Worm (Caenorhabditis elegans) whole organism, early embryonic: ENCODE results near the gene W08F4.1.

ENCODE experiments used
- aly-1 ChIP-seq: sonication (generic microtip); optimal IDR thresholded peaks from 2 replicates; lab custom pipeline; 2016; ENCODE audit warnings: missing genetic modification characterization, missing compliant biosample characterization
- ama-1 ChIP-seq: fragments of 150-350 bp; optimal IDR thresholded peaks from 2 replicates; lab custom pipeline; 2014
- ceh-36 ChIP-seq: sonication (generic microtip); optimal IDR thresholded peaks from 2 replicates; lab custom pipeline; 2016; ENCODE audit warnings: missing genetic modification characterization, inconsistent platforms, missing compliant biosample characterization
- flt-1 ChIP-seq: fragments of 200-800 bp; sonication (Bioruptor generic); IDR thresholded peaks from 2 replicates; pipeline ENCODE4 v1.3.6; 2022; ENCODE audit warnings: missing genetic modification characterization, missing compliant biosample characterization
- hmg-4 ChIP-seq: fragments of 200-800 bp; sonication (Bioruptor generic); optimal IDR thresholded peaks from 2 replicates; lab custom pipeline; 2018; ENCODE audit warnings: mild to moderate bottlenecking, missing genetic modification characterization, missing compliant biosample characterization
- hnd-1 ChIP-seq: sonication (generic microtip); optimal IDR thresholded peaks from 2 replicates; lab custom pipeline; 2016; ENCODE audit warnings: missing genetic modification characterization, missing compliant biosample characterization
- scrt-1 ChIP-seq: fragments of 200-800 bp; sonication (Bioruptor generic); IDR thresholded peaks from 2 replicates; pipeline ENCODE4 v1.3.6; 2022; ENCODE audit warnings: missing genetic modification characterization, missing compliant biosample characterization
- sea-1 ChIP-seq: fragments of 200-800 bp; sonication (Bioruptor generic); conservative IDR thresholded peaks from 2 replicates; pipeline ENCODE4 v1.3.6; 2022; ENCODE audit warnings: missing genetic modification characterization, missing compliant biosample characterization
- tbx-11 ChIP-seq: fragments of 200-800 bp; sonication (Bioruptor generic); IDR thresholded peaks from 2 replicates; pipeline ENCODE4 v1.3.6; 2022; ENCODE audit warnings: missing genetic modification characterization, missing compliant biosample characterization
- tra-4 ChIP-seq: sonication (generic microtip); optimal IDR thresholded peaks from 2 replicates; lab custom pipeline; 2017; ENCODE audit warnings: missing genetic modification characterization, missing compliant biosample characterization

DNA sequence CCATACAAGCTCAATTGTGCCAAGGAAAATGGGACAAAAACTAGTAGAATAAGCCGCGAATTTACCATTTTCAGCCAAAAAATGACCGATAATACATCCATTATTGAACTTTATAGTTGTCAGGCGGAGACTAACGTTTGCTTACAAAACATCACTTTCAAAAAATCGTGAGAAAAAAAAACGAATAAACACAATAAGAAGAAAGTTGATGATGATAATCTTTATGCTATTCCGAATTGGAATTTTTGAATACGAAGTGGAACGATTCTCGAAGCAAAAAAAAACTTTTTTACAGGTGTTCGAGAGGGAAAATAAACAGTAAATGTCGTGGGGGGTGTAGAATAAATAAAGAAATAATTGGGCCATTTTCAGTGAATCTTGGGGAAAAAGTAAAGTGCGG lies 15.7 kb upstream of the W08F4.1 start, which contains the start of gene W08F4.7:
- TF ChIP-seq sea-1 (no peak), hmg-4 (GFP tag; lab: Kevin White, UChicago) (no peak), ama-1 (lab: Kevin White, UChicago) (no peak), tbx-11 (GFP tag; lab: Robert Waterston, UW) (no peak), flt-1 (GFP tag; lab: Robert Waterston, UW) (no peak), aly-1 (tag; lab: Kevin White, UChicago) (no peak), hnd-1 (no peak), scrt-1 (GFP tag; lab: Robert Waterston, UW) (no peak), ceh-36 (tag; lab: Kevin White, UChicago) (no peak), tra-4 (tag; lab: Kevin White, UChicago) (no peak)
